Fruit fly (Drosophila melanogaster) whole organism, embryonic: ENCODE results near the gene CG33723.

Experiments
- B-H1 ChIP-seq: fragments of 200-800 bp; sonication (Bioruptor generic); IDR thresholded peaks from 3 replicates; pipeline ENCODE4 v1.3.6; 2022; ENCODE audit warnings: missing biosample characterization, missing genetic modification characterization
- CG11093 ChIP-seq: fragments of 200-800 bp; sonication (Bioruptor generic); IDR thresholded peaks from 3 replicates; pipeline ENCODE4 v1.3.6; 2022; ENCODE audit warnings: missing biosample characterization, missing genetic modification characterization
- CG13287 ChIP-seq: fragments of 200-800 bp; sonication (Bioruptor generic); IDR thresholded peaks from 2 replicates; pipeline ENCODE4 v1.3.6; 2022; ENCODE audit warnings: missing biosample characterization, missing genetic modification characterization; ENCODE audit not compliant: partially characterized antibody
- CG15011 ChIP-seq: fragments of 200-800 bp; sonication (Bioruptor generic); optimal IDR thresholded peaks from 3 replicates; lab custom pipeline; 2018; ENCODE audit warnings: missing biosample characterization, mild to moderate bottlenecking, missing genetic modification characterization
- CG15514 ChIP-seq: fragments of 200-800 bp; sonication (Bioruptor generic); optimal IDR thresholded peaks from 3 replicates; lab custom pipeline; 2017; ENCODE audit warnings: missing biosample characterization, missing genetic modification characterization, mild to moderate bottlenecking, moderate library complexity, missing genetic modification reagents
- CG15601 ChIP-seq: fragments of 200-800 bp; sonication (Bioruptor generic); optimal IDR thresholded peaks from 3 replicates; lab custom pipeline; 2019; ENCODE audit warnings: missing biosample characterization, mild to moderate bottlenecking, missing genetic modification characterization, moderate library complexity
- CG17385 ChIP-seq: fragments of 200-800 bp; sonication (Bioruptor generic); optimal IDR thresholded peaks from 3 replicates; lab custom pipeline; 2018; ENCODE audit warnings: missing biosample characterization, mild to moderate bottlenecking, missing genetic modification characterization
- CG17612 ChIP-seq: fragments of 200-800 bp; sonication (Bioruptor generic); IDR thresholded peaks from 2 replicates; pipeline ENCODE4 v1.3.6; 2022; ENCODE audit warnings: missing biosample characterization, missing genetic modification characterization
- CG17912 ChIP-seq: fragments of 200-800 bp; sonication (Bioruptor generic); optimal IDR thresholded peaks from 2 replicates; lab custom pipeline; 2018; ENCODE audit warnings: missing biosample characterization, mild to moderate bottlenecking, missing genetic modification characterization
- CG1792 ChIP-seq: fragments of 200-800 bp; sonication (Bioruptor generic); optimal IDR thresholded peaks from 2 replicates; lab custom pipeline; 2016; ENCODE audit warnings: missing biosample characterization, missing genetic modification characterization
- CG31388 ChIP-seq: fragments of 200-800 bp; sonication (Bioruptor generic); optimal IDR thresholded peaks from 2 replicates; lab custom pipeline; 2016; ENCODE audit warnings: missing biosample characterization, missing genetic modification characterization
- CG3281 ChIP-seq: fragments of 200-800 bp; sonication (Bioruptor generic); optimal IDR thresholded peaks from 3 replicates; lab custom pipeline; 2017; ENCODE audit warnings: missing biosample characterization, mild to moderate bottlenecking, missing genetic modification characterization
- CG33213 ChIP-seq: fragments of 200-800 bp; sonication (Bioruptor generic); optimal IDR thresholded peaks from 3 replicates; lab custom pipeline; 2016; ENCODE audit warnings: missing biosample characterization, missing genetic modification characterization
- CG3847 ChIP-seq: fragments of 200-800 bp; sonication (Bioruptor generic); IDR thresholded peaks from 2 replicates; pipeline ENCODE4 v1.3.6; 2022; ENCODE audit warnings: missing biosample characterization, missing genetic modification characterization
- CG43689 ChIP-seq: fragments of 200-800 bp; sonication (Bioruptor generic); IDR thresholded peaks from 2 replicates; pipeline ENCODE4 v1.3.6; 2022; ENCODE audit warnings: missing biosample characterization, missing genetic modification characterization
- CG4404 ChIP-seq: fragments of 200-800 bp; sonication (Bioruptor generic); IDR thresholded peaks from 2 replicates; pipeline ENCODE4 v1.3.6; 2022; ENCODE audit warnings: missing biosample characterization, missing genetic modification characterization
- CG4617 ChIP-seq: fragments of 200-800 bp; sonication (Bioruptor generic); optimal IDR thresholded peaks from 3 replicates; lab custom pipeline; 2016; ENCODE audit warnings: missing biosample characterization, missing genetic modification characterization, borderline replicate concordance
- CG5953 ChIP-seq: fragments of 200-800 bp; sonication (Bioruptor generic); IDR thresholded peaks from 2 replicates; pipeline ENCODE4 v1.3.6; 2022; ENCODE audit warnings: missing biosample characterization, missing genetic modification characterization
- CG6654 ChIP-seq: fragments of 200-800 bp; sonication (Bioruptor generic); optimal IDR thresholded peaks from 2 replicates; lab custom pipeline; 2017; ENCODE audit warnings: missing biosample characterization, mild to moderate bottlenecking, missing genetic modification characterization
- CG8765 ChIP-seq: fragments of 200-800 bp; sonication (Bioruptor generic); IDR thresholded peaks from 2 replicates; pipeline ENCODE4 v1.3.6; 2022; ENCODE audit warnings: missing biosample characterization, missing genetic modification characterization
- CG8924 ChIP-seq: fragments of 200-800 bp; optimal IDR thresholded peaks from 3 replicates; lab custom pipeline; 2019; ENCODE audit warnings: missing biosample characterization, mild to moderate bottlenecking, missing genetic modification characterization, moderate library complexity
- CG9932 ChIP-seq: fragments of 200-800 bp; sonication (Bioruptor generic); IDR thresholded peaks from 2 replicates; pipeline ENCODE4 v1.3.6; 2022; ENCODE audit warnings: missing biosample characterization, missing genetic modification characterization
- ERR ChIP-seq: fragments of 200-800 bp; sonication (Bioruptor generic); optimal IDR thresholded peaks from 2 replicates; lab custom pipeline; 2016; ENCODE audit warnings: missing biosample characterization, missing genetic modification characterization
- Ets97D ChIP-seq: fragments of 200-800 bp; sonication (Bioruptor generic); optimal IDR thresholded peaks from 3 replicates; lab custom pipeline; 2016; ENCODE audit warnings: missing biosample characterization, missing genetic modification characterization
- Fer1 ChIP-seq: fragments of 200-800 bp; sonication (Bioruptor generic); optimal IDR thresholded peaks from 2 replicates; lab custom pipeline; 2017; ENCODE audit warnings: missing biosample characterization, mild to moderate bottlenecking, missing genetic modification characterization
- Fer3 ChIP-seq: fragments of 200-800 bp; sonication (Bioruptor generic); optimal IDR thresholded peaks from 2 replicates; lab custom pipeline; 2018; ENCODE audit warnings: missing biosample characterization, mild to moderate bottlenecking, missing genetic modification characterization, moderate library complexity
- H2.0 ChIP-seq: fragments of 200-800 bp; sonication (Bioruptor generic); IDR thresholded peaks from 2 replicates; pipeline ENCODE4 v1.3.6; 2022; ENCODE audit warnings: missing biosample characterization, missing genetic modification characterization
- Mad ChIP-seq: fragments of 200-800 bp; sonication (Bioruptor generic); optimal IDR thresholded peaks from 2 replicates; lab custom pipeline; 2016; ENCODE audit warnings: missing biosample characterization, missing genetic modification characterization
- Mes4 ChIP-seq: fragments of 200-800 bp; sonication (Bioruptor generic); optimal IDR thresholded peaks from 2 replicates; lab custom pipeline; 2016; ENCODE audit warnings: missing biosample characterization, missing genetic modification characterization
- Oaz ChIP-seq: fragments of 200-800 bp; sonication (Bioruptor generic); IDR thresholded peaks from 2 replicates; pipeline ENCODE4 v1.3.6; 2022; ENCODE audit warnings: missing biosample characterization, missing genetic modification characterization
- PHDP ChIP-seq: fragments of 200-800 bp; sonication (Bioruptor generic); optimal IDR thresholded peaks from 3 replicates; lab custom pipeline; 2018; ENCODE audit warnings: missing biosample characterization, mild to moderate bottlenecking, missing genetic modification characterization, moderate library complexity
- Rfx ChIP-seq: fragments of 200-800 bp; sonication (Bioruptor generic); IDR thresholded peaks from 2 replicates; pipeline ENCODE4 v1.3.6; 2022; ENCODE audit warnings: missing biosample characterization, missing genetic modification characterization
- Spps ChIP-seq: fragments of 200-800 bp; sonication (Bioruptor generic); optimal IDR thresholded peaks from 2 replicates; lab custom pipeline; 2018; ENCODE audit warnings: missing biosample characterization, mild to moderate bottlenecking, missing genetic modification characterization
- Ssrp ChIP-seq: fragments of 200-800 bp; sonication (Bioruptor generic); optimal IDR thresholded peaks from 2 replicates; lab custom pipeline; 2018; ENCODE audit warnings: missing biosample characterization, mild to moderate bottlenecking, missing genetic modification characterization, moderate library complexity
- YL-1 ChIP-seq: fragments of 200-800 bp; sonication (Bioruptor generic); optimal IDR thresholded peaks from 3 replicates; lab custom pipeline; 2017; ENCODE audit warnings: missing biosample characterization, mild to moderate bottlenecking, missing genetic modification characterization
- aop ChIP-seq: fragments of 200-800 bp; sonication (Bioruptor generic); IDR thresholded peaks from 2 replicates; pipeline ENCODE4 v1.3.6; 2022; ENCODE audit warnings: missing biosample characterization, missing genetic modification characterization
- ara ChIP-seq: fragments of 200-800 bp; sonication (Bioruptor generic); IDR thresholded peaks from 2 replicates; pipeline ENCODE4 v1.3.6; 2022; ENCODE audit warnings: missing biosample characterization, missing genetic modification characterization
- ash1 ChIP-seq: fragments of 200-800 bp; sonication (Bioruptor generic); optimal IDR thresholded peaks from 2 replicates; lab custom pipeline; 2018; ENCODE audit warnings: missing biosample characterization, mild to moderate bottlenecking, missing genetic modification characterization
- br ChIP-seq: fragments of >200 bp; optimal IDR thresholded peaks from 2 replicates; lab custom pipeline; 2017
- corto ChIP-seq: fragments of 200-800 bp; sonication (Bioruptor generic); optimal IDR thresholded peaks from 2 replicates; lab custom pipeline; 2016; ENCODE audit warnings: missing biosample characterization, mild to moderate bottlenecking, missing genetic modification characterization, moderate library complexity
- esg ChIP-seq: fragments of 200-800 bp; sonication (Bioruptor generic); conservative IDR thresholded peaks from 2 replicates; pipeline ENCODE4 v1.3.6; 2022; ENCODE audit warnings: missing biosample characterization, missing genetic modification characterization
- ind ChIP-seq: fragments of 200-800 bp; sonication (Bioruptor generic); optimal IDR thresholded peaks from 3 replicates; lab custom pipeline; 2016; ENCODE audit warnings: missing biosample characterization, missing genetic modification characterization
- jigr1 ChIP-seq: fragments of 200-800 bp; sonication (Bioruptor generic); IDR thresholded peaks from 3 replicates; pipeline ENCODE4 v1.3.6; 2022; ENCODE audit warnings: missing biosample characterization, missing genetic modification characterization
- kah ChIP-seq: fragments of 200-800 bp; sonication (Bioruptor generic); optimal IDR thresholded peaks from 2 replicates; lab custom pipeline; 2018; ENCODE audit warnings: missing biosample characterization, mild to moderate bottlenecking, missing genetic modification characterization
- lmd ChIP-seq: fragments of 200-800 bp; sonication (Bioruptor generic); IDR thresholded peaks from 2 replicates; pipeline ENCODE4 v1.3.6; 2022; ENCODE audit warnings: missing biosample characterization, missing genetic modification characterization
- mld ChIP-seq: fragments of 200-800 bp; sonication (Bioruptor generic); IDR thresholded peaks from 3 replicates; pipeline ENCODE4 v1.3.6; 2022; ENCODE audit warnings: missing biosample characterization, missing genetic modification characterization; ENCODE audit not compliant: partially characterized antibody
- pum ChIP-seq: fragments of 200-800 bp; sonication (Bioruptor generic); optimal IDR thresholded peaks from 2 replicates; lab custom pipeline; 2016; ENCODE audit warnings: missing biosample characterization, missing genetic modification characterization
- ro ChIP-seq: fragments of 200-800 bp; sonication (Bioruptor generic); IDR thresholded peaks from 2 replicates; pipeline ENCODE4 v1.3.6; 2022; ENCODE audit warnings: missing biosample characterization, missing genetic modification characterization
- run ChIP-seq: fragments of 200-800 bp; sonication (Bioruptor generic); optimal IDR thresholded peaks from 3 replicates; lab custom pipeline; 2018; ENCODE audit warnings: missing biosample characterization, mild to moderate bottlenecking, missing genetic modification characterization
- tgo ChIP-seq: fragments of 200-800 bp; sonication (Bioruptor generic); IDR thresholded peaks from 3 replicates; pipeline ENCODE4 v1.3.6; 2022; ENCODE audit warnings: missing biosample characterization, missing genetic modification characterization
- vvl ChIP-seq: fragments of 200-800 bp; sonication (Bioruptor generic); IDR thresholded peaks from 2 replicates; pipeline ENCODE4 v1.3.6; 2022; ENCODE audit warnings: missing biosample characterization, missing genetic modification characterization
- z ChIP-seq: fragments of 200-800 bp; sonication (Bioruptor generic); IDR thresholded peaks from 3 replicates; pipeline ENCODE4 v1.3.6; 2022; ENCODE audit warnings: missing biosample characterization, missing genetic modification characterization
- zfh1 ChIP-seq: fragments of 200-800 bp; sonication (Bioruptor generic); IDR thresholded peaks from 3 replicates; pipeline ENCODE4 v1.3.6; 2022; ENCODE audit warnings: missing biosample characterization, missing genetic modification characterization

The CG33723 gene

DNA sequence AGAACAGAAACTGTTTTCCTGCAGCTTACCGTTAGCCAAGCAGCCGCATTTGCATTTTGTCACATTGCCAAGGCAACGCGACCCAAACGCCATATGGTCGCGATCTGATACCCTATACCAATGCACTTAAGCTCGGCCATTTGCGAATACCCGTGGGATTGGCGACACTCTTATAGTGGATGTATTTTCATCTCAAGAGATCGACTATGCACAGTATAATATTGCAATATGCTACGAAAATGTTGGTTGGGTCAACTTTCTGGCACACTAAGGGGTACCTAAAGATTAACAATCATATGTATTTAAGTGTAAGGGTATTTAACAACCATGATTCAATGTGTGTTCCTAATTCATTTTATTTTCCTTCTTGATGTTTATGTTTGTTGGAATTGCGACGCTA is 2.3 kb downstream of the CG33723 start (continued):
- TF ChIP-seq CG17385 (GFP tag; lab: Kevin White, UChicago) (no peak), YL-1 (no peak), br (lab: Kevin White, UChicago) (no peak), corto (GFP tag; lab: Kevin White, UChicago) (no peak), Oaz (no peak), Ssrp (tag; lab: Kevin White, UChicago) (no peak), lmd (GFP tag; lab: Robert Waterston, UW) (0 out of 2 replicates have a peak, but pooled peaks have one; percentile 30), CG13287 (GFP tag; lab: Robert Waterston, UW) (no peak), CG17912 (GFP tag; lab: Kevin White, UChicago) (no peak), Mad (GFP tag; lab: Kevin White, UChicago) (no peak), CG3847 (GFP tag; lab: Robert Waterston, UW) (no peak), CG15514 (no peak), Rfx (GFP tag; lab: Robert Waterston, UW) (peak; percentile 55), CG9932 (GFP tag; lab: Robert Waterston, UW) (peak; percentile 14; the same call in 1 of the 2 replicates), ash1 (GFP tag; lab: Kevin White, UChicago) (no peak), Spps (tag; lab: Kevin White, UChicago) (no peak), ind (peak; percentile 0), ro (GFP tag; lab: Robert Waterston, UW) (no peak), CG15011 (no peak), CG3281 (GFP tag; lab: Kevin White, UChicago) (no peak), B-H1 (no peak), CG43689 (peak; percentile 27; the same call in 1 of the 2 replicates), CG33213 (GFP tag; lab: Kevin White, UChicago) (no peak), H2.0 (GFP tag; lab: Robert Waterston, UW) (no peak)

DNA sequence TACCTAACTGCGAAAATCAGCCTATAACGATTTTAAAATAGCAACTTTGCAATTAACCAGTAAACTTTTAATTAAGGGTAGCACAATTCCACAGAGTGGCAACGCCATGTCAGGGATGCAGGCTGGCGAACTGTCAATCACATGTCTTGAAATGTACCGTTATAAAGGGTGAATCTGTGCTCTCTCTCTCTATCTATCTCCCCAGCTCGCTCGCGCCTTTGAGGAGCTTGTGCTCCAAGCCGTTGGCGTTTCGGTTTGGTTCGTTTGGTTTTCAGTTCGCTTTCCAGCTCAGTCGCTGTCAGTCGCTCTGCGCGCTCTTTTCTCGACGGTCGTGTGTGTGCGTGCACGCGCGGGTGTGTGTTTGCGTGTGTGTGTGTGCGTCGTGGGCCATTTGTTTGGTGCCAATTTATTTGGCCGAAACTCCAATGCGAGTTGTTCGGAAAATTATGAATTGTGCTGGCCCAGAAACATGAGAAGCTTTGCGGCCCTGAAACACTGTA is 3.3 kb downstream of the CG33723 start, which contains the start of gene numb:
Gene numb (plus strand): TSS at position 254 of the 500 bp plus-strand sequence.
- TF ChIP-seq zfh1 (no peak), run (tag; lab: Kevin White, UChicago) (no peak), jigr1 (GFP tag; lab: Robert Waterston, UW) (no peak), ara (GFP tag; lab: Robert Waterston, UW) (no peak), CG5953 (GFP tag; lab: Robert Waterston, UW) (no peak), ERR (no peak), CG17612 (GFP tag; lab: Robert Waterston, UW) (no peak), kah (no peak), CG8924 (tag; lab: Kevin White, UChicago) (peak; percentile 27), CG15601 (tag; lab: Kevin White, UChicago) (no peak), CG6654 (GFP tag; lab: Kevin White, UChicago) (no peak), mld (no peak), Ets97D (GFP tag; lab: Kevin White, UChicago) (peak; percentile 11), pum (no peak), vvl (GFP tag; lab: Robert Waterston, UW) (peak; percentile 63), esg (GFP tag; lab: Robert Waterston, UW) (no peak), tgo (GFP tag; lab: Robert Waterston, UW) (no peak), CG31388 (GFP tag; lab: Kevin White, UChicago) (no peak), CG4404 (GFP tag; lab: Robert Waterston, UW) (no peak), CG43689 (no peak), CG1792 (GFP tag; lab: Kevin White, UChicago) (no peak), CG4617 (GFP tag; lab: Kevin White, UChicago) (no peak), aop (GFP tag; lab: Robert Waterston, UW) (no peak), z (GFP tag; lab: Robert Waterston, UW) (peak; percentile 59; the same call in 1 of the 3 replicates), Mes4 (GFP tag; lab: Kevin White, UChicago) (no peak), PHDP (tag; lab: Kevin White, UChicago) (no peak), CG8765 (GFP tag; lab: Robert Waterston, UW) (no peak), Fer3 (no peak), CG11093 (GFP tag; lab: Robert Waterston, UW) (0 out of 3 replicates have a peak, but pooled peaks have one; percentile 24), Fer1 (GFP tag; lab: Kevin White, UChicago) (no peak)
